Fruit fly (Drosophila melanogaster) whole organism, prepupa: ENCODE results near the gene CG7766.
A peak's percentile ranks its signal among the peaks of the same experiment; 100 is the strongest.

Experiments
- Blimp-1 ChIP-seq: fragments of 200-800 bp; sonication (Bioruptor generic); optimal IDR thresholded peaks from 3 replicates; lab custom pipeline; 2017; ENCODE audit warnings: missing biosample characterization, missing genetic modification characterization, mild to moderate bottlenecking, moderate library complexity, missing genetic modification reagents
- CG10631 ChIP-seq: fragments of 200-800 bp; sonication (Bioruptor generic); optimal IDR thresholded peaks from 2 replicates; lab custom pipeline; 2016; ENCODE audit warnings: missing biosample characterization, missing genetic modification characterization
- CG10669 ChIP-seq: fragments of 200-800 bp; sonication (Bioruptor generic); optimal IDR thresholded peaks from 3 replicates; lab custom pipeline; 2018; ENCODE audit warnings: missing biosample characterization, mild to moderate bottlenecking, missing genetic modification characterization, moderate library complexity
- CG11294 ChIP-seq: fragments of 200-800 bp; sonication (Bioruptor generic); IDR thresholded peaks from 2 replicates; pipeline ENCODE4 v1.3.6; 2022; ENCODE audit warnings: missing biosample characterization, missing genetic modification characterization
- CG11762 ChIP-seq: fragments of 200-800 bp; sonication (Bioruptor generic); optimal IDR thresholded peaks from 3 replicates; lab custom pipeline; 2016; ENCODE audit warnings: missing biosample characterization, missing genetic modification characterization; ENCODE audit not compliant: insufficient read depth
- CG11902 ChIP-seq: fragments of 200-800 bp; sonication (Bioruptor generic); optimal IDR thresholded peaks from 3 replicates; lab custom pipeline; 2016; ENCODE audit warnings: missing biosample characterization, missing genetic modification characterization
- CG15336 ChIP-seq: fragments of 200-800 bp; sonication (Bioruptor generic); IDR thresholded peaks from 2 replicates; pipeline ENCODE4 v1.3.6; 2022; ENCODE audit warnings: missing biosample characterization, missing genetic modification characterization
- CG1621 ChIP-seq: fragments of 200-800 bp; sonication (Bioruptor generic); optimal IDR thresholded peaks from 3 replicates; lab custom pipeline; 2018; ENCODE audit warnings: missing biosample characterization, mild to moderate bottlenecking, missing genetic modification characterization
- CG3032 ChIP-seq: fragments of 200-800 bp; optimal IDR thresholded peaks from 2 replicates; lab custom pipeline; 2019; ENCODE audit warnings: missing biosample characterization, mild to moderate bottlenecking, missing genetic modification characterization, moderate library complexity
- CG31627 ChIP-seq: fragments of 200-800 bp; sonication (Bioruptor generic); optimal IDR thresholded peaks from 3 replicates; lab custom pipeline; 2016; ENCODE audit warnings: missing biosample characterization, missing genetic modification characterization
- CG32006 ChIP-seq: fragments of 200-800 bp; sonication (Bioruptor generic); optimal IDR thresholded peaks from 3 replicates; lab custom pipeline; 2017; ENCODE audit warnings: missing biosample characterization, mild to moderate bottlenecking, missing genetic modification characterization
- CG3919 ChIP-seq: fragments of 200-800 bp; sonication (Bioruptor generic); optimal IDR thresholded peaks from 3 replicates; lab custom pipeline; 2016; ENCODE audit warnings: missing biosample characterization, missing genetic modification characterization
- CG4318 ChIP-seq: fragments of 200-800 bp; sonication (Bioruptor generic); optimal IDR thresholded peaks from 3 replicates; lab custom pipeline; 2017; ENCODE audit warnings: missing biosample characterization, mild to moderate bottlenecking, missing genetic modification characterization
- CG6792 ChIP-seq: fragments of 200-800 bp; sonication (Bioruptor generic); optimal IDR thresholded peaks from 3 replicates; lab custom pipeline; 2016; ENCODE audit warnings: missing biosample characterization, missing genetic modification characterization
- CG6808 ChIP-seq: fragments of 200-800 bp; sonication (Bioruptor generic); optimal IDR thresholded peaks from 3 replicates; lab custom pipeline; 2017; ENCODE audit warnings: missing biosample characterization, missing genetic modification characterization, mild to moderate bottlenecking, moderate library complexity, missing genetic modification reagents
- CG6854 ChIP-seq: fragments of 200-800 bp; sonication (Bioruptor generic); optimal IDR thresholded peaks from 2 replicates; lab custom pipeline; 2017; ENCODE audit warnings: missing biosample characterization, mild to moderate bottlenecking, missing genetic modification characterization
- CG7368 ChIP-seq: fragments of 200-800 bp; sonication (Bioruptor generic); optimal IDR thresholded peaks from 3 replicates; lab custom pipeline; 2016; ENCODE audit warnings: missing biosample characterization, missing genetic modification characterization
- CG8119 ChIP-seq: fragments of 200-800 bp; sonication (Bioruptor generic); IDR thresholded peaks from 3 replicates; pipeline ENCODE4 v1.3.6; 2022; ENCODE audit warnings: missing biosample characterization, missing genetic modification characterization
- CG9139 ChIP-seq: fragments of 200-800 bp; sonication (Bioruptor generic); optimal IDR thresholded peaks from 3 replicates; lab custom pipeline; 2017; ENCODE audit warnings: missing biosample characterization, mild to moderate bottlenecking, missing genetic modification characterization
- Eip75B ChIP-seq: fragments of 200-800 bp; sonication (Bioruptor generic); optimal IDR thresholded peaks from 3 replicates; lab custom pipeline; 2016; ENCODE audit warnings: missing biosample characterization, missing genetic modification characterization
- Eip78C ChIP-seq: fragments of 200-800 bp; sonication (Bioruptor generic); peaks from one replicate; lab custom pipeline; 2016; ENCODE audit warnings: missing biosample characterization, missing genetic modification characterization
- Eip93F ChIP-seq: fragments of 200-800 bp; sonication (Bioruptor generic); optimal IDR thresholded peaks from 2 replicates; lab custom pipeline; 2016; ENCODE audit warnings: missing biosample characterization, mild to moderate bottlenecking, missing genetic modification characterization
- Ets21C ChIP-seq: fragments of 200-800 bp; sonication (Bioruptor generic); optimal IDR thresholded peaks from 3 replicates; lab custom pipeline; 2016; ENCODE audit warnings: missing biosample characterization, missing genetic modification characterization
- Gug ChIP-seq: fragments of 200-800 bp; sonication (Bioruptor generic); IDR thresholded peaks from 2 replicates; pipeline ENCODE4 v1.3.6; 2022; ENCODE audit warnings: missing biosample characterization, missing genetic modification characterization
- Hr4 ChIP-seq: fragments of 200-800 bp; sonication (Bioruptor generic); optimal IDR thresholded peaks from 3 replicates; lab custom pipeline; 2016; ENCODE audit warnings: missing biosample characterization, missing genetic modification characterization
- Lpt ChIP-seq: fragments of 200-800 bp; sonication (Bioruptor generic); optimal IDR thresholded peaks from 3 replicates; lab custom pipeline; 2016; ENCODE audit warnings: missing biosample characterization, missing genetic modification characterization
- Met ChIP-seq: fragments of 200-800 bp; sonication (Bioruptor generic); optimal IDR thresholded peaks from 3 replicates; lab custom pipeline; 2016; ENCODE audit warnings: missing biosample characterization, missing genetic modification characterization
- OdsH ChIP-seq: fragments of 200-800 bp; sonication (Bioruptor generic); optimal IDR thresholded peaks from 3 replicates; lab custom pipeline; 2016; ENCODE audit warnings: missing biosample characterization, missing genetic modification characterization
- Smox ChIP-seq: fragments of 200-800 bp; sonication (Bioruptor generic); optimal IDR thresholded peaks from 3 replicates; lab custom pipeline; 2016; ENCODE audit warnings: missing biosample characterization, missing genetic modification characterization
- Sox102F ChIP-seq: fragments of 200-800 bp; sonication (Bioruptor generic); optimal IDR thresholded peaks from 2 replicates; lab custom pipeline; 2016; ENCODE audit warnings: missing biosample characterization, mild to moderate bottlenecking, missing genetic modification characterization
- Sox14 ChIP-seq: fragments of 200-800 bp; sonication (Bioruptor generic); optimal IDR thresholded peaks from 3 replicates; lab custom pipeline; 2016; ENCODE audit warnings: missing biosample characterization, missing genetic modification characterization
- Sox15 ChIP-seq: fragments of 200-800 bp; sonication (Bioruptor generic); optimal IDR thresholded peaks from 3 replicates; lab custom pipeline; 2016; ENCODE audit warnings: missing biosample characterization, missing genetic modification characterization
- achi ChIP-seq: fragments of 200-800 bp; sonication (Bioruptor generic); optimal IDR thresholded peaks from 3 replicates; lab custom pipeline; 2016; ENCODE audit warnings: missing biosample characterization, missing genetic modification characterization
- cyc ChIP-seq: fragments of 200-800 bp; sonication (Bioruptor generic); optimal IDR thresholded peaks from 3 replicates; lab custom pipeline; 2016; ENCODE audit warnings: missing biosample characterization, missing genetic modification characterization
- dac ChIP-seq: fragments of 200-800 bp; sonication (Bioruptor generic); optimal IDR thresholded peaks from 2 replicates; lab custom pipeline; 2017; ENCODE audit warnings: missing biosample characterization, mild to moderate bottlenecking, missing genetic modification characterization
- dsx ChIP-seq: fragments of 200-800 bp; optimal IDR thresholded peaks from 3 replicates; lab custom pipeline; 2019; ENCODE audit warnings: missing biosample characterization, mild to moderate bottlenecking, missing genetic modification characterization, moderate library complexity; ENCODE audit not compliant: poor library complexity, severe bottlenecking
- eg ChIP-seq: fragments of 200-800 bp; sonication (Bioruptor generic); IDR thresholded peaks from 3 replicates; pipeline ENCODE4 v1.3.6; 2022; ENCODE audit warnings: missing biosample characterization, missing genetic modification characterization
- esn ChIP-seq: fragments of 200-800 bp; sonication (Bioruptor generic); optimal IDR thresholded peaks from 2 replicates; lab custom pipeline; 2016; ENCODE audit warnings: missing biosample characterization, mild to moderate bottlenecking, missing genetic modification characterization, moderate library complexity
- fd59A ChIP-seq: fragments of 200-800 bp; sonication (Bioruptor generic); optimal IDR thresholded peaks from 2 replicates; lab custom pipeline; 2017; ENCODE audit warnings: missing biosample characterization, mild to moderate bottlenecking, missing genetic modification characterization, missing genetic modification reagents
- fd85E ChIP-seq: fragments of 200-800 bp; sonication (Bioruptor generic); optimal IDR thresholded peaks from 3 replicates; lab custom pipeline; 2016; ENCODE audit warnings: missing biosample characterization, missing genetic modification characterization
- fkh ChIP-seq: fragments of 200-800 bp; sonication (Bioruptor generic); optimal IDR thresholded peaks from 3 replicates; lab custom pipeline; 2017; ENCODE audit warnings: missing biosample characterization, mild to moderate bottlenecking, missing genetic modification characterization, moderate library complexity
- lz ChIP-seq: fragments of 200-800 bp; sonication (Bioruptor generic); optimal IDR thresholded peaks from 3 replicates; lab custom pipeline; 2016; ENCODE audit warnings: missing biosample characterization, missing genetic modification characterization
- net ChIP-seq: fragments of 200-800 bp; sonication (Bioruptor generic); optimal IDR thresholded peaks from 3 replicates; lab custom pipeline; 2016; ENCODE audit warnings: missing biosample characterization, missing genetic modification characterization
- pdm3 ChIP-seq: fragments of 200-800 bp; sonication (Bioruptor generic); optimal IDR thresholded peaks from 3 replicates; lab custom pipeline; 2016; ENCODE audit warnings: missing biosample characterization, missing genetic modification characterization
- salr ChIP-seq, 2 experiments: fragments of 200-800 bp; sonication (Bioruptor generic); optimal IDR thresholded peaks; 3 replicates each; lab custom pipeline; 2016 to 2018; ENCODE audit warnings: missing biosample characterization in 2 of 2, missing genetic modification characterization in 2 of 2, mild to moderate bottlenecking in 1 of 2
- spab ChIP-seq: fragments of 200-800 bp; sonication (Bioruptor generic); optimal IDR thresholded peaks from 2 replicates; lab custom pipeline; 2017; ENCODE audit warnings: missing biosample characterization, mild to moderate bottlenecking, missing genetic modification characterization, missing genetic modification reagents
- ss ChIP-seq, 2 experiments: fragments of 200-800 bp; sonication (Bioruptor generic); optimal IDR thresholded peaks; 2 replicates in 1 of 2; 3 replicates in 1 of 2; lab custom pipeline; 2017 to 2018; ENCODE audit warnings: mild to moderate bottlenecking in 2 of 2, missing biosample characterization in 2 of 2, missing genetic modification characterization in 2 of 2, moderate library complexity in 1 of 2
- topi ChIP-seq: fragments of 200-800 bp; sonication (Bioruptor generic); optimal IDR thresholded peaks from 3 replicates; lab custom pipeline; 2016; ENCODE audit warnings: missing biosample characterization, missing genetic modification characterization
- vri ChIP-seq: fragments of 200-800 bp; sonication (Bioruptor generic); optimal IDR thresholded peaks from 3 replicates; lab custom pipeline; 2016; ENCODE audit warnings: missing biosample characterization, mild to moderate bottlenecking, missing genetic modification characterization

CG7766 gene

dm6 chrX:9078263-9078662 is 25.3 kb downstream of the CG7766 start, which contains the start of gene CG44325 (continued):
- TF ChIP-seq fd85E (GFP tag; lab: Kevin White, UChicago) = peak; percentile 24
- TF ChIP-seq dsx (GFP tag; lab: Kevin White, UChicago) = peak; percentile 50
- peak; percentile 57 for TF ChIP-seq net (GFP tag; lab: Kevin White, UChicago)
- TF ChIP-seq Eip93F (GFP tag; lab: Kevin White, UChicago) = peak; percentile 19
- TF ChIP-seq CG6808 (GFP tag; lab: Kevin White, UChicago) = peak; percentile 9
- TF ChIP-seq CG10631 (GFP tag; lab: Kevin White, UChicago) = no peak
- no peak for TF ChIP-seq CG3032
- TF ChIP-seq fd59A = no peak
- peak; percentile 4 for TF ChIP-seq CG6792 (GFP tag; lab: Kevin White, UChicago)
- TF ChIP-seq cyc (GFP tag; lab: Kevin White, UChicago) = no peak
- TF ChIP-seq Sox102F (GFP tag; lab: Kevin White, UChicago) = peak; percentile 70
- TF ChIP-seq spab (GFP tag; lab: Kevin White, UChicago) = no peak
- TF ChIP-seq CG32006 (GFP tag; lab: Kevin White, UChicago) = no peak
- peak; percentile 98 for TF ChIP-seq Blimp-1 (GFP tag; lab: Kevin White, UChicago)

dm6 chrX:9077558-9077957 is 26.0 kb downstream of the CG7766 start:
- TF ChIP-seq CG11762 (GFP tag; lab: Kevin White, UChicago) = no peak
- no peak for TF ChIP-seq OdsH (GFP tag; lab: Kevin White, UChicago)
- no peak for TF ChIP-seq CG6854
- TF ChIP-seq Met (GFP tag; lab: Kevin White, UChicago) = no peak
- no peak for TF ChIP-seq Sox102F (GFP tag; lab: Kevin White, UChicago)
- TF ChIP-seq Sox15 = no peak
- no peak for TF ChIP-seq net (GFP tag; lab: Kevin White, UChicago)
- TF ChIP-seq cyc (GFP tag; lab: Kevin White, UChicago) = no peak
- 0 out of 3 replicates have a peak, but pooled peaks have one; percentile 33 for TF ChIP-seq CG8119
- TF ChIP-seq lz (GFP tag; lab: Kevin White, UChicago) = no peak
- no peak for TF ChIP-seq CG11902 (GFP tag; lab: Kevin White, UChicago)
- TF ChIP-seq Lpt (GFP tag; lab: Kevin White, UChicago) = no peak
- no peak; the same call in 1 of the 2 replicates for TF ChIP-seq CG15336 (GFP tag; lab: Robert Waterston, UW)
- TF ChIP-seq vri (GFP tag; lab: Kevin White, UChicago) = peak; percentile 37
- no peak for TF ChIP-seq fd85E (GFP tag; lab: Kevin White, UChicago)
- no peak for TF ChIP-seq esn (GFP tag; lab: Kevin White, UChicago)
- TF ChIP-seq fkh (GFP tag; lab: Kevin White, UChicago) = no peak
- no peak for TF ChIP-seq Smox (GFP tag; lab: Kevin White, UChicago)
- TF ChIP-seq dac (GFP tag; lab: Kevin White, UChicago) = no peak
- no peak for TF ChIP-seq CG1621 (tag; lab: Kevin White, UChicago)
- TF ChIP-seq pdm3 (GFP tag; lab: Kevin White, UChicago) = no peak
- TF ChIP-seq Eip75B = no peak
- peak; percentile 48; the same call in 1 of the 3 replicates for TF ChIP-seq eg (GFP tag; lab: Robert Waterston, UW)
- peak; percentile 63 for TF ChIP-seq Eip78C
- TF ChIP-seq CG9139 = peak; percentile 37
- TF ChIP-seq CG4318 (GFP tag; lab: Kevin White, UChicago) = no peak
- peak; percentile 81 to 82 for TF ChIP-seq ss (GFP tag; optimal IDR thresholded peaks at IDR 0.05; lab: Kevin White, UChicago)
- TF ChIP-seq Gug (GFP tag; lab: Robert Waterston, UW) = no peak
- no peak for TF ChIP-seq CG31627
- no peak for TF ChIP-seq Blimp-1 (GFP tag; lab: Kevin White, UChicago)
- TF ChIP-seq CG3919 (GFP tag; lab: Kevin White, UChicago) = no peak
- no peak for TF ChIP-seq CG11294 (GFP tag; lab: Robert Waterston, UW)
- no peak for TF ChIP-seq CG10669 (GFP tag; lab: Kevin White, UChicago)
- peak; percentile 46 for TF ChIP-seq CG6808 (GFP tag; lab: Kevin White, UChicago)
- no peak for TF ChIP-seq CG6792 (GFP tag; lab: Kevin White, UChicago)
- no peak for TF ChIP-seq Ets21C
- no peak for TF ChIP-seq CG7368 (GFP tag; lab: Kevin White, UChicago)
- no peak for TF ChIP-seq Hr4 (GFP tag; lab: Kevin White, UChicago)
- no peak for TF ChIP-seq Sox14 (GFP tag; lab: Kevin White, UChicago)
- no peak for TF ChIP-seq salr (GFP tag; optimal IDR thresholded peaks at IDR 0.05; lab: Kevin White, UChicago)
- no peak for TF ChIP-seq achi (GFP tag; lab: Kevin White, UChicago)
- no peak for TF ChIP-seq topi (GFP tag; lab: Kevin White, UChicago)
